Worm (Caenorhabditis elegans): ENCODE measurements around the gene nhr-50.

Gene nhr-50

DNA sequence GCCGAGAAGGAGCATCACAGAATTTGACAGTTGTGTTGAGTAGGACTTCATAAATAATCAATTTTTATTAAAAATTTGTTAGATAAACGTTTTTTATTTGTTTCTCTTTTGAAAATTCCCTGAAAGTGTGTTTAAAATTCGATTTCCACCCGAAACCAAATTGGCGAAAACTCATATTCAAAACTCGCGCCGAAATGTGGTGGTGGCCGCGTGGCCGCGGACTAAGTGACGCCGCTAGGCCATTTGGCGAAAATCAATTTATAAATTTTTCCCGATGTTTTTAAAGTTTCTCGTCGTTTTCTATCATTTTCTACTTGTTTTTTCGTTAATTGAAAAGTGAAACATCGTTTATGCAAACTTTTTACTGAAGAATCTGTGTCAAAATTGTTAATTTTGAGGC lies 22.2 kb upstream of the nhr-50 start (continued):
- TF ChIP-seq nhr-90 (tag; optimal IDR thresholded peaks at IDR 0.05) (no peak), F39B2.1 (GFP tag; IDR thresholded peaks at IDR 0.05) (no peak), ceh-58 (GFP tag; IDR thresholded peaks at IDR 0.05) (no peak), madf-8 (GFP tag; conservative IDR thresholded peaks at IDR 0.05) (no peak), cebp-1 (GFP tag; IDR thresholded peaks at IDR 0.05) (no peak), cebp-1 (tag; optimal IDR thresholded peaks at IDR 0.05) (no peak), mxl-1 (tag; optimal IDR thresholded peaks at IDR 0.05) (no peak), lsl-1 (GFP tag; optimal IDR thresholded peaks at IDR 0.05) (peak; percentile 16), Y53G8AR.9 (GFP tag; conservative IDR thresholded peaks at IDR 0.05) (no peak), F57C9.4 (tag; optimal IDR thresholded peaks at IDR 0.05) (no peak), snpc-1.3 (tag; optimal IDR thresholded peaks at IDR 0.05; ENCODE audit: insufficient read depth) (no peak), ZK185.1 (tag; optimal IDR thresholded peaks at IDR 0.05; ENCODE audit: poor library complexity, severe bottlenecking) (peak; percentile 47), attf-6 (GFP tag; IDR thresholded peaks at IDR 0.05) (no peak)

DNA sequence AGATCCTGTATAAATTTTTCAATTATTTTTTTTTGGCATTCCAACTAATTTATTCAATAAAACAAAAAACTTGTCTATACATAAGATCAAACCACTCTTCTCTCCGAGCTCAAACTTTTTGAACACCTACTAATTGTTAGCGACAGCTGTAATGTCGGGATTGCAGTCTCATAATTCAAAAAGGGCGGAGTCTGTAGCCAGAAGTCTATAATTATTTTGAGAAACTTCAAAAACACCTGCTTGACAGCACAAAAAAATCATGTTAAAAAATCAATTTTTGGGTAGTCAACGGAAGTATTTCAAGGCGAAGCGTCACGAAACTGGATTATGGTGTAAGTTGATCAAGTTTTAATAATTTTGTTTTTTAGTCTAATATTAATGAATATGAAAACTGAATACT lies 19.6 kb upstream of the nhr-50 start, which contains the start of gene srx-44:
Gene srx-44 (plus strand): TSS at position 301 of the 400 bp plus-strand sequence.
- TF ChIP-seq attf-3 (GFP tag; conservative IDR thresholded peaks at IDR 0.05): no peak
- TF ChIP-seq B0019.2 (GFP tag; conservative IDR thresholded peaks at IDR 0.05): no peak
- no peak for TF ChIP-seq F55B11.4 (tag; optimal IDR thresholded peaks at IDR 0.05; ENCODE audit: borderline replicate concordance, insufficient read depth)
- no peak for TF ChIP-seq Y95B8A.8 (GFP tag; IDR thresholded peaks at IDR 0.05)
- no peak for TF ChIP-seq egl-44 (GFP tag; IDR thresholded peaks at IDR 0.05)
- no peak for TF ChIP-seq madf-6 (GFP tag; IDR thresholded peaks at IDR 0.05)
- no peak for TF ChIP-seq tbx-9 (tag; optimal IDR thresholded peaks at IDR 0.05; ENCODE audit: borderline replicate concordance)
- TF ChIP-seq T26A5.8 (tag; optimal IDR thresholded peaks at IDR 0.05): no peak
- TF ChIP-seq zfh-2 (GFP tag; conservative IDR thresholded peaks at IDR 0.05): no peak
- no peak for TF ChIP-seq unc-62 (GFP tag; optimal IDR thresholded peaks at IDR 0.05)
- no peak for TF ChIP-seq ceh-100 (GFP tag; IDR thresholded peaks at IDR 0.05)
- no peak for TF ChIP-seq ceh-91 (GFP tag; IDR thresholded peaks at IDR 0.05)
- no peak for TF ChIP-seq lin-26 (GFP tag; IDR thresholded peaks at IDR 0.05)
- no peak for TF ChIP-seq mes-4 (tag; optimal IDR thresholded peaks at IDR 0.05)

DNA sequence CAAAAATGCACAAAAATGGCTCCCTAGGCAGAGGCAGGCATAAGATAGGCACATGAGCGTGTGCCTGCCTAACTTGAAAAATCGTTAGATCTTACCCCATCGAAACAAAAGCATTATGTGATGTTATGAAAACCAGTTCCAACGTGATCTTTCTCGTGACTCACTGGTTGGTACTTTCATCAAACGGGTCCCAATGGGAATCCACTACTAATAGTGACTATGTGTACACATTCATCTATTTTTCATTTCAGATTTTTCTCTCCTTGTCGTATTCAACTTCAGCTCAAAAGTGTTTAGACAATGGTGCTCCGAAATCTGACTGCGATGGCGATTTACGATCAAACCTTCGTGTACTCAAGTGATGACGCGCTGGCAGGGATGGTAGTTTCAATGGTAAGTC lies 17.2 kb upstream of the nhr-50 start, which contains the start of gene srx-43:
Gene srx-43 (plus strand): TSS at position 301 of the 400 bp plus-strand sequence.
- TF ChIP-seq ceh-27 (GFP tag; optimal IDR thresholded peaks at IDR 0.05) (no peak), hrde-1 (tag; optimal IDR thresholded peaks at IDR 0.05; ENCODE audit: borderline replicate concordance) (no peak), him-1 (tag; optimal IDR thresholded peaks at IDR 0.05) (no peak), Y53F4B.3 (GFP tag; IDR thresholded peaks at IDR 0.05) (no peak), hmg-1.2 (GFP tag; IDR thresholded peaks at IDR 0.05) (no peak), akir-1 (GFP tag; optimal IDR thresholded peaks at IDR 0.05) (no peak)

DNA sequence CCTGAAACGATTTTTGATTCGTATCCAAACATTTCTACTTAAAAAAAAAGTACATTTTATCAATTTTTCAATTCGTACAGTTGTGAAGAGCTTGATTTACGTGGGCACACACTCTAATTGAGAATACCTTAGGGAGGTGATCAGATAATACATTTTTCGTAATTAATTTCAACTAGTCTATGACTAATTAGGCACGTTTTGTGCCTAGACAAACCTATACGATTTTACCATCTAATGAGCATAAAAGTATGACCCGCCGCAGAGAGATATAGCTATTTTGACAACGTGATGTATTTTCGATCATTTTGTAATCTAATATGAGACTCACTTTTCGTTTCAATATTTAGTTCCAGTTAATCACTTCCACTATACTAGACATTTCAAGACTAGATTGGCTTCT lies 16.5 kb upstream of the nhr-50 start:
- TF ChIP-seq lin-35 (GFP tag; optimal IDR thresholded peaks at IDR 0.05) (no peak), egrh-3 (GFP tag; IDR thresholded peaks at IDR 0.05) (no peak), dpff-1 (tag; optimal IDR thresholded peaks at IDR 0.05) (no peak), let-526 (GFP tag; IDR thresholded peaks at IDR 0.05) (no peak)
